Worm (Caenorhabditis elegans) whole organism, early embryonic: ENCODE results near the gene sru-29.

Source experiments
- B0310.2 ChIP-seq: sonication (generic microtip); optimal IDR thresholded peaks from 2 replicates; lab custom pipeline; 2016; ENCODE audit warnings: mild to moderate bottlenecking, missing genetic modification characterization, missing compliant biosample characterization
- F13C5.2 ChIP-seq: sonication (generic microtip); optimal IDR thresholded peaks from 2 replicates; lab custom pipeline; 2017; ENCODE audit warnings: mild to moderate bottlenecking, missing genetic modification characterization, inconsistent platforms, missing compliant biosample characterization
- ama-1 ChIP-seq: fragments of 150-350 bp; optimal IDR thresholded peaks from 2 replicates; lab custom pipeline; 2014
- ceh-13 ChIP-seq: fragments of 200-800 bp; sonication (Bioruptor generic); optimal IDR thresholded peaks from 2 replicates; lab custom pipeline; 2018; ENCODE audit warnings: mild to moderate bottlenecking, missing genetic modification characterization, missing compliant biosample characterization
- ets-7 ChIP-seq: sonication (generic microtip); optimal IDR thresholded peaks from 2 replicates; lab custom pipeline; 2016; ENCODE audit warnings: missing genotype, missing genetic modification characterization, missing compliant biosample characterization
- hmg-4 ChIP-seq: fragments of 200-800 bp; sonication (Bioruptor generic); optimal IDR thresholded peaks from 2 replicates; lab custom pipeline; 2018; ENCODE audit warnings: mild to moderate bottlenecking, missing genetic modification characterization, missing compliant biosample characterization
- hnd-1 ChIP-seq: sonication (generic microtip); optimal IDR thresholded peaks from 2 replicates; lab custom pipeline; 2016; ENCODE audit warnings: missing genetic modification characterization, missing compliant biosample characterization
- pes-1 ChIP-seq: fragments of 200-800 bp; sonication (Bioruptor generic); IDR thresholded peaks from 2 replicates; pipeline ENCODE4 v1.3.6; 2022; ENCODE audit warnings: missing genetic modification reagents, missing genetic modification characterization, missing compliant biosample characterization
- scrt-1 ChIP-seq: fragments of 200-800 bp; sonication (Bioruptor generic); IDR thresholded peaks from 2 replicates; pipeline ENCODE4 v1.3.6; 2022; ENCODE audit warnings: missing genetic modification characterization, missing compliant biosample characterization
- tbx-11 ChIP-seq: fragments of 200-800 bp; sonication (Bioruptor generic); IDR thresholded peaks from 2 replicates; pipeline ENCODE4 v1.3.6; 2022; ENCODE audit warnings: missing genetic modification characterization, missing compliant biosample characterization
- tbx-37 ChIP-seq: fragments of 200-800 bp; sonication (Bioruptor generic); conservative IDR thresholded peaks from 2 replicates; pipeline ENCODE4 v1.3.6; 2022; ENCODE audit warnings: missing genetic modification reagents, missing genetic modification characterization, missing compliant biosample characterization
- tra-4 ChIP-seq: sonication (generic microtip); optimal IDR thresholded peaks from 2 replicates; lab custom pipeline; 2017; ENCODE audit warnings: missing genetic modification characterization, missing compliant biosample characterization

- TF ChIP-seq tbx-11 = no peak
- TF ChIP-seq ceh-13 (GFP tag; lab: Kevin White, UChicago) = no peak
- TF ChIP-seq F13C5.2 (tag; lab: Kevin White, UChicago) = no peak
- TF ChIP-seq tbx-37 (GFP tag; lab: Robert Waterston, UW) = no peak
- no peak for TF ChIP-seq tra-4 (tag; lab: Kevin White, UChicago)
- TF ChIP-seq ets-7 = no peak
- TF ChIP-seq hnd-1 = no peak
- TF ChIP-seq ama-1 (lab: Kevin White, UChicago) = no peak
- no peak for TF ChIP-seq B0310.2 (tag; lab: Kevin White, UChicago)
- no peak for TF ChIP-seq hmg-4
- no peak for TF ChIP-seq pes-1 (GFP tag; lab: Robert Waterston, UW)
- TF ChIP-seq scrt-1 (GFP tag; lab: Robert Waterston, UW) = no peak
These were observed 35.5 kb upstream of the sru-29 start, which contains the start of gene F46B6.12 for ce11 chrV:9775734-9776133.
